Fruit fly (Drosophila melanogaster) whole organism, pupa: Measurements from ENCODE around the gene Cys.

Experiments used
- CG10348 ChIP-seq: fragments of 200-800 bp; sonication (Bioruptor generic); IDR thresholded peaks from 2 replicates; pipeline ENCODE4 v1.3.6; 2022; ENCODE audit warnings: missing biosample characterization, missing genetic modification characterization
- CG12605 ChIP-seq: fragments of 200-800 bp; sonication (Bioruptor generic); IDR thresholded peaks from 2 replicates; pipeline ENCODE4 v1.3.6; 2022; ENCODE audit warnings: missing biosample characterization, missing genetic modification characterization
- CG13204 ChIP-seq: fragments of 200-800 bp; sonication (Bioruptor generic); optimal IDR thresholded peaks from 2 replicates; lab custom pipeline; 2018; ENCODE audit warnings: missing biosample characterization, mild to moderate bottlenecking, missing genetic modification characterization, moderate library complexity
- CG14655 ChIP-seq: fragments of 200-800 bp; sonication (Bioruptor generic); optimal IDR thresholded peaks from 3 replicates; lab custom pipeline; 2017; ENCODE audit warnings: mild to moderate bottlenecking, missing biosample characterization, missing genetic modification reagents, missing genetic modification characterization
- CG15710 ChIP-seq: fragments of 200-800 bp; sonication (Bioruptor generic); optimal IDR thresholded peaks from 2 replicates; lab custom pipeline; 2018; ENCODE audit warnings: missing biosample characterization, mild to moderate bottlenecking, missing genetic modification characterization, moderate library complexity
- CG17806 ChIP-seq: fragments of 200-800 bp; sonication (Bioruptor generic); optimal IDR thresholded peaks from 2 replicates; lab custom pipeline; 2018; ENCODE audit warnings: missing biosample characterization, mild to moderate bottlenecking, missing genetic modification characterization, moderate library complexity
- CG32121 ChIP-seq: fragments of 200-800 bp; sonication (Bioruptor generic); IDR thresholded peaks from 2 replicates; pipeline ENCODE4 v1.3.6; 2022; ENCODE audit warnings: missing biosample characterization, missing genetic modification characterization
- CG34367 ChIP-seq: fragments of 200-800 bp; sonication (Bioruptor generic); optimal IDR thresholded peaks from 2 replicates; lab custom pipeline; 2018; ENCODE audit warnings: missing biosample characterization, mild to moderate bottlenecking, missing genetic modification characterization
- CG4496 ChIP-seq: fragments of 200-800 bp; sonication (Bioruptor generic); IDR thresholded peaks from 3 replicates; pipeline ENCODE4 v1.3.6; 2022; ENCODE audit warnings: missing biosample characterization, missing genetic modification characterization
- CG8159 ChIP-seq: fragments of 200-800 bp; sonication (Bioruptor generic); optimal IDR thresholded peaks from 3 replicates; lab custom pipeline; 2018; ENCODE audit warnings: missing biosample characterization, mild to moderate bottlenecking, missing genetic modification characterization, moderate library complexity
- CG8301 ChIP-seq: fragments of 200-800 bp; sonication (Bioruptor generic); optimal IDR thresholded peaks from 2 replicates; lab custom pipeline; 2018; ENCODE audit warnings: missing biosample characterization, mild to moderate bottlenecking, missing genetic modification characterization
- CG9948 ChIP-seq: fragments of 200-800 bp; sonication (Bioruptor generic); optimal IDR thresholded peaks from 2 replicates; lab custom pipeline; 2018; ENCODE audit warnings: missing biosample characterization, mild to moderate bottlenecking, missing genetic modification characterization, moderate library complexity
- D1 ChIP-seq: fragments of 200-800 bp; sonication (Bioruptor generic); optimal IDR thresholded peaks from 2 replicates; lab custom pipeline; 2018; ENCODE audit warnings: missing biosample characterization, mild to moderate bottlenecking, missing genetic modification characterization, moderate library complexity
- EcR ChIP-seq: fragments of 200-800 bp; sonication (Bioruptor generic); optimal IDR thresholded peaks from 3 replicates; lab custom pipeline; 2019; ENCODE audit warnings: missing biosample characterization, missing genetic modification characterization, mild to moderate bottlenecking, moderate library complexity, missing genetic modification reagents
- Ets98B ChIP-seq: fragments of 200-800 bp; sonication (Bioruptor generic); IDR thresholded peaks from 2 replicates; pipeline ENCODE4 v1.3.6; 2022; ENCODE audit warnings: missing biosample characterization, missing genetic modification characterization
- Pif1A ChIP-seq: fragments of 200-800 bp; sonication (Bioruptor generic); optimal IDR thresholded peaks from 3 replicates; lab custom pipeline; 2016; ENCODE audit warnings: missing biosample characterization, missing genetic modification characterization
- Pif1B ChIP-seq: fragments of 200-800 bp; sonication (Bioruptor generic); optimal IDR thresholded peaks from 3 replicates; lab custom pipeline; 2016; ENCODE audit warnings: missing biosample characterization, missing genetic modification characterization
- Snoo ChIP-seq: fragments of 200-800 bp; sonication (Bioruptor generic); optimal IDR thresholded peaks from 3 replicates; lab custom pipeline; 2017; ENCODE audit warnings: missing biosample characterization, mild to moderate bottlenecking, missing genetic modification characterization, inconsistent platforms
- fd96Ca ChIP-seq: fragments of 200-800 bp; sonication (Bioruptor generic); IDR thresholded peaks from 3 replicates; pipeline ENCODE4 v1.3.6; 2022; ENCODE audit warnings: missing biosample characterization, missing genetic modification characterization
- gl ChIP-seq: fragments of 200-800 bp; sonication (Bioruptor generic); optimal IDR thresholded peaks from 2 replicates; lab custom pipeline; 2018; ENCODE audit warnings: missing biosample characterization, mild to moderate bottlenecking, missing genetic modification characterization
- rn ChIP-seq: fragments of 200-800 bp; sonication (Bioruptor generic); IDR thresholded peaks from 2 replicates; pipeline ENCODE4 v1.3.6; 2022; ENCODE audit warnings: missing biosample characterization, missing genetic modification characterization

Gene Cys

dm6 chr3R:14569411-14570107, at the start of gene Cys:
Gene Cys, minus strand, starts transcription at chr3R:14569644.
- no peak for TF ChIP-seq fd96Ca (GFP tag; lab: Robert Waterston, UW)
- TF ChIP-seq EcR, result peak; percentile 11
- TF ChIP-seq CG8301 (tag; lab: Kevin White, UChicago), result no peak
- no peak for TF ChIP-seq CG32121 (GFP tag; lab: Robert Waterston, UW)
- TF ChIP-seq Ets98B (GFP tag; lab: Robert Waterston, UW), result peak; percentile 23; the same call in 1 of the 2 replicates

- TF ChIP-seq CG4496 (GFP tag; lab: Robert Waterston, UW) (peak; percentile 33), D1 (tag; lab: Kevin White, UChicago) (no peak), CG8159 (tag; lab: Kevin White, UChicago) (peak; percentile 20), CG14655 (GFP tag; lab: Kevin White, UChicago) (peak; percentile 39), Ets98B (GFP tag; lab: Robert Waterston, UW) (peak; percentile 57), CG10348 (0 out of 2 replicates have a peak, but pooled peaks have one; percentile 23), Pif1A (GFP tag; lab: Kevin White, UChicago) (peak; percentile 10), CG12605 (GFP tag; lab: Robert Waterston, UW) (peak; percentile 10; the same call in 1 of the 2 replicates), Snoo (peak; percentile 49), CG9948 (tag; lab: Kevin White, UChicago) (no peak), rn (GFP tag; lab: Robert Waterston, UW) (0 out of 2 replicates have a peak, but pooled peaks have one; percentile 18), EcR (no peak), CG32121 (GFP tag; lab: Robert Waterston, UW) (0 out of 2 replicates have a peak, but pooled peaks have one; percentile 31), CG15710 (tag; lab: Kevin White, UChicago) (peak; percentile 56), CG34367 (tag; lab: Kevin White, UChicago) (peak; percentile 26)
These were observed 39.6 kb upstream of the Cys start, which contains the start of gene CG14853 for dm6 chr3R:14608892-14609692. Gene CG14853, plus strand, starts transcription at chr3R:14609642.

- TF ChIP-seq CG14655 (GFP tag; lab: Kevin White, UChicago), result peak; percentile 63
- peak; percentile 58 for TF ChIP-seq CG9948 (tag; lab: Kevin White, UChicago)
- TF ChIP-seq Snoo, result no peak
- peak; percentile 76 for TF ChIP-seq CG8159 (tag; lab: Kevin White, UChicago)
- peak; percentile 17; the same call in 1 of the 2 replicates for TF ChIP-seq CG32121 (GFP tag; lab: Robert Waterston, UW)
- no peak for TF ChIP-seq rn (GFP tag; lab: Robert Waterston, UW)
- peak; percentile 52; the same call in 1 of the 3 replicates for TF ChIP-seq CG4496 (GFP tag; lab: Robert Waterston, UW)
- TF ChIP-seq CG12605 (GFP tag; lab: Robert Waterston, UW), result 0 out of 2 replicates have a peak, but pooled peaks have one; percentile 22
- no peak for TF ChIP-seq fd96Ca (GFP tag; lab: Robert Waterston, UW)
- TF ChIP-seq Pif1B, result peak; percentile 12
- peak; percentile 24; the same call in 1 of the 2 replicates for TF ChIP-seq Ets98B (GFP tag; lab: Robert Waterston, UW)
- peak; percentile 53 for TF ChIP-seq CG8301 (tag; lab: Kevin White, UChicago)
- TF ChIP-seq CG15710 (tag; lab: Kevin White, UChicago), result peak; percentile 62
- peak; percentile 46 for TF ChIP-seq CG34367 (tag; lab: Kevin White, UChicago)
- TF ChIP-seq D1 (tag; lab: Kevin White, UChicago), result no peak
- no peak for TF ChIP-seq CG10348
- no peak for TF ChIP-seq CG13204 (GFP tag; lab: Kevin White, UChicago)
- TF ChIP-seq gl, result no peak
- no peak for TF ChIP-seq EcR
- TF ChIP-seq Pif1A (GFP tag; lab: Kevin White, UChicago), result no peak
- TF ChIP-seq CG17806, result peak; percentile 59
These were observed 28.5 kb upstream of the Cys start for dm6 chr3R:14597935-14598424.

- TF ChIP-seq CG9948 (tag; lab: Kevin White, UChicago) (peak; percentile 61), gl (no peak), CG34367 (tag; lab: Kevin White, UChicago) (peak; percentile 52), CG17806 (peak; percentile 71), Ets98B (GFP tag; lab: Robert Waterston, UW) (no peak), CG4496 (GFP tag; lab: Robert Waterston, UW) (peak; percentile 57; the same call in 2 of the 3 replicates), CG8301 (tag; lab: Kevin White, UChicago) (peak; percentile 71), rn (GFP tag; lab: Robert Waterston, UW) (no peak), CG14655 (GFP tag; lab: Kevin White, UChicago) (peak; percentile 73), Snoo (no peak), CG13204 (GFP tag; lab: Kevin White, UChicago) (peak; percentile 31), Pif1A (GFP tag; lab: Kevin White, UChicago) (peak; percentile 36), Pif1B (peak; percentile 39), CG15710 (tag; lab: Kevin White, UChicago) (peak; percentile 77), D1 (tag; lab: Kevin White, UChicago) (peak; percentile 10), CG8159 (tag; lab: Kevin White, UChicago) (peak; percentile 83)
These were observed 21.5 kb upstream of the Cys start for dm6 chr3R:14590753-14591535.
